Worm (Caenorhabditis elegans) whole organism, L2 larva: ENCODE measurements around the gene C46C2.7.
A peak's percentile ranks its signal among the peaks of the same experiment; 100 is the strongest.

Experiments used
- C34F6.9 ChIP-seq: fragments of 150-350 bp; optimal IDR thresholded peaks from 2 replicates; lab custom pipeline; 2014; ENCODE audit warnings: missing biosample characterization, missing genetic modification characterization
- F13H6.1 ChIP-seq: sonication (generic microtip); optimal IDR thresholded peaks from 2 replicates; lab custom pipeline; 2016; ENCODE audit warnings: missing genetic modification characterization, missing compliant biosample characterization
- R02D3.7 ChIP-seq: fragments of 150-350 bp; optimal IDR thresholded peaks from 2 replicates; lab custom pipeline; 2014; ENCODE audit warnings: missing biosample characterization, missing genetic modification characterization
- Y55F3AM.14 ChIP-seq: fragments of 200-800 bp; sonication (Bioruptor generic); optimal IDR thresholded peaks from 2 replicates; lab custom pipeline; 2018; ENCODE audit warnings: mild to moderate bottlenecking, missing genetic modification characterization, missing compliant biosample characterization
- alr-1 ChIP-seq: fragments of 150-350 bp; optimal IDR thresholded peaks from 2 replicates; lab custom pipeline; 2014; ENCODE audit warnings: missing biosample characterization, missing genetic modification characterization
- ama-1 ChIP-seq: fragments of 150-350 bp; optimal IDR thresholded peaks from 2 replicates; lab custom pipeline; 2018; ENCODE audit warnings: inconsistent platforms
- ceh-16 ChIP-seq: fragments of 150-350 bp; optimal IDR thresholded peaks from 2 replicates; lab custom pipeline; 2014; ENCODE audit warnings: missing biosample characterization, missing genetic modification characterization
- ceh-82 ChIP-seq: fragments of 150-350 bp; optimal IDR thresholded peaks from 2 replicates; lab custom pipeline; 2014; ENCODE audit warnings: missing biosample characterization, missing genetic modification characterization
- crh-2 ChIP-seq: sonication (generic microtip); optimal IDR thresholded peaks from 2 replicates; lab custom pipeline; 2017; ENCODE audit warnings: missing biosample characterization, missing genetic modification characterization
- dmd-4 ChIP-seq: sonication (generic microtip); optimal IDR thresholded peaks from 2 replicates; lab custom pipeline; 2017; ENCODE audit warnings: missing biosample characterization, missing genetic modification characterization
- egl-27 ChIP-seq: sonication (generic microtip); optimal IDR thresholded peaks from 3 replicates; lab custom pipeline; 2017; ENCODE audit warnings: missing biosample characterization, missing genetic modification reagents, missing genetic modification characterization
- fos-1 ChIP-seq: fragments of 150-350 bp; optimal IDR thresholded peaks from 2 replicates; lab custom pipeline; 2014; ENCODE audit warnings: missing biosample characterization, missing genetic modification characterization
- gmeb-1 ChIP-seq: fragments of 150-350 bp; optimal IDR thresholded peaks from 2 replicates; lab custom pipeline; 2014; ENCODE audit warnings: missing biosample characterization, missing genetic modification characterization
- lin-11 ChIP-seq: fragments of 150-350 bp; sonication (generic microtip); optimal IDR thresholded peaks from 2 replicates; lab custom pipeline; 2014; ENCODE audit warnings: missing biosample characterization, missing genetic modification characterization, inconsistent platforms, mixed read lengths
- lin-13 ChIP-seq: fragments of 150-350 bp; optimal IDR thresholded peaks from 2 replicates; lab custom pipeline; 2014; ENCODE audit warnings: missing biosample characterization, missing genetic modification reagents, missing genetic modification characterization
- lin-39 ChIP-seq: fragments of 150-350 bp; optimal IDR thresholded peaks from 2 replicates; lab custom pipeline; 2014; ENCODE audit warnings: missing biosample characterization, missing genetic modification reagents, missing genetic modification characterization
- lsy-2 ChIP-seq, 2 experiments: fragments of 150-350 bp in 1 of 2; sonication (generic microtip) in 1 of 2; optimal IDR thresholded peaks; 2 replicates each; lab custom pipeline; 2014 to 2017; ENCODE audit warnings: missing biosample characterization in 2 of 2, missing genetic modification characterization in 2 of 2
- mab-5 ChIP-seq: fragments of 150-350 bp; optimal IDR thresholded peaks from 2 replicates; lab custom pipeline; 2014; ENCODE audit warnings: missing biosample characterization, missing genetic modification characterization
- mbf-1 ChIP-seq: sonication (generic microtip); optimal IDR thresholded peaks from 2 replicates; lab custom pipeline; 2017; ENCODE audit warnings: missing biosample characterization, missing genetic modification characterization
- mdl-1 ChIP-seq, 2 experiments: fragments of 150-350 bp in 1 of 2; sonication (generic microtip) in 1 of 2; optimal IDR thresholded peaks; 2 replicates each; lab custom pipeline; 2017; ENCODE audit warnings: missing biosample characterization in 2 of 2, missing genetic modification characterization in 2 of 2
- nhr-10 ChIP-seq: sonication (generic microtip); optimal IDR thresholded peaks from 2 replicates; lab custom pipeline; 2017; ENCODE audit warnings: missing biosample characterization, missing genetic modification characterization
- nhr-11 ChIP-seq: fragments of 150-350 bp; optimal IDR thresholded peaks from 2 replicates; lab custom pipeline; 2014; ENCODE audit warnings: missing biosample characterization, missing genetic modification characterization
- nhr-12 ChIP-seq: fragments of 150-350 bp; optimal IDR thresholded peaks from 2 replicates; lab custom pipeline; 2014; ENCODE audit warnings: missing biosample characterization, missing genetic modification characterization
- nhr-129 ChIP-seq: fragments of 150-350 bp; optimal IDR thresholded peaks from 2 replicates; lab custom pipeline; 2014; ENCODE audit warnings: missing biosample characterization, missing genetic modification characterization
- nhr-21 ChIP-seq: fragments of 150-350 bp; optimal IDR thresholded peaks from 2 replicates; lab custom pipeline; 2014; ENCODE audit warnings: missing biosample characterization, missing genetic modification characterization
- nhr-23 ChIP-seq: fragments of 150-350 bp; optimal IDR thresholded peaks from 2 replicates; lab custom pipeline; 2014; ENCODE audit warnings: missing biosample characterization, missing genetic modification reagents, missing genetic modification characterization
- nhr-237 ChIP-seq: fragments of 150-350 bp; optimal IDR thresholded peaks from 2 replicates; lab custom pipeline; 2014; ENCODE audit warnings: missing biosample characterization, missing genetic modification characterization
- nhr-25 ChIP-seq: fragments of 150-350 bp; sonication (generic microtip); optimal IDR thresholded peaks from 3 replicates; lab custom pipeline; 2014; ENCODE audit warnings: missing biosample characterization, missing genetic modification characterization
- nhr-6 ChIP-seq: fragments of 150-350 bp; optimal IDR thresholded peaks from 2 replicates; lab custom pipeline; 2014; ENCODE audit warnings: missing biosample characterization, missing genetic modification characterization
- nhr-77 ChIP-seq: fragments of 150-350 bp; optimal IDR thresholded peaks from 2 replicates; lab custom pipeline; 2014; ENCODE audit warnings: missing biosample characterization, missing genetic modification characterization
- peb-1 ChIP-seq: fragments of 150-350 bp; optimal IDR thresholded peaks from 2 replicates; lab custom pipeline; 2014; ENCODE audit warnings: missing biosample characterization, missing genetic modification characterization
- sem-4 ChIP-seq: fragments of 150-350 bp; optimal IDR thresholded peaks from 2 replicates; lab custom pipeline; 2014; ENCODE audit warnings: missing biosample characterization, missing genetic modification reagents, missing genetic modification characterization
- skn-1 ChIP-seq: sonication (generic microtip); optimal IDR thresholded peaks from 2 replicates; lab custom pipeline; 2017; ENCODE audit warnings: missing biosample characterization, missing genetic modification characterization
- sma-9 ChIP-seq, 2 experiments: fragments of 150-350 bp in 1 of 2; sonication (generic microtip) in 1 of 2; optimal IDR thresholded peaks; 2 replicates each; lab custom pipeline; 2014 to 2016; ENCODE audit warnings: missing genetic modification characterization in 2 of 2, mild to moderate bottlenecking in 1 of 2, missing biosample characterization in 1 of 2, missing compliant biosample characterization in 1 of 2, missing genetic modification reagents in 1 of 2, moderate library complexity in 1 of 2
- snpc-4 ChIP-seq: fragments of 150-350 bp; optimal IDR thresholded peaks from 2 replicates; lab custom pipeline; 2014; ENCODE audit warnings: missing biosample characterization, missing genetic modification characterization
- unc-39 ChIP-seq: fragments of 150-350 bp; optimal IDR thresholded peaks from 2 replicates; lab custom pipeline; 2014; ENCODE audit warnings: missing biosample characterization, missing genetic modification characterization
- unc-62 ChIP-seq: fragments of 150-350 bp; optimal IDR thresholded peaks from 2 replicates; lab custom pipeline; 2014; ENCODE audit warnings: missing biosample characterization, missing genetic modification reagents, missing genetic modification characterization
- zag-1 ChIP-seq: fragments of 150-350 bp; optimal IDR thresholded peaks from 2 replicates; lab custom pipeline; 2014; ENCODE audit warnings: missing biosample characterization, missing genetic modification characterization
- ztf-1 ChIP-seq: fragments of 200-800 bp; sonication (Bioruptor generic); conservative IDR thresholded peaks from 2 replicates; pipeline ENCODE4 v1.3.6; 2022; ENCODE audit warnings: missing genetic modification characterization, missing compliant biosample characterization
- ztf-11 ChIP-seq: sonication (generic microtip); optimal IDR thresholded peaks from 2 replicates; lab custom pipeline; 2017; ENCODE audit warnings: missing biosample characterization, missing genetic modification characterization

Gene C46C2.7

ce11 chrIV:9150175-9150574 is 44.4 kb upstream of the C46C2.7 start, which contains the start of gene F23B2.7:
Gene F23B2.7, plus strand, starts transcription at chrIV:9150475.
- TF ChIP-seq unc-39 (tag; lab: Kevin White, UChicago) (no peak), lin-13 (GFP tag; lab: Kevin White, UChicago) (no peak), crh-2 (tag; lab: Kevin White, UChicago) (no peak), snpc-4 (no peak), ztf-11 (tag; lab: Kevin White, UChicago) (no peak), Y55F3AM.14 (GFP tag; lab: Kevin White, UChicago) (no peak), mdl-1 (tag; optimal IDR thresholded peaks at IDR 0.05; lab: Kevin White, UChicago) (no peak), ama-1 (lab: Kevin White, UChicago) (no peak), lin-11 (tag; lab: Kevin White, UChicago) (no peak), ceh-82 (tag; lab: Kevin White, UChicago) (no peak), nhr-237 (tag; lab: Kevin White, UChicago) (no peak), sem-4 (tag; lab: Kevin White, UChicago) (no peak), ztf-1 (GFP tag; lab: Robert Waterston, UW) (no peak), nhr-25 (no peak), nhr-129 (tag; lab: Kevin White, UChicago) (no peak), nhr-11 (tag; lab: Kevin White, UChicago) (no peak), nhr-21 (no peak), lsy-2 (tag; optimal IDR thresholded peaks at IDR 0.05; lab: Kevin White, UChicago) (no peak), R02D3.7 (no peak), F13H6.1 (no peak)

DNA sequence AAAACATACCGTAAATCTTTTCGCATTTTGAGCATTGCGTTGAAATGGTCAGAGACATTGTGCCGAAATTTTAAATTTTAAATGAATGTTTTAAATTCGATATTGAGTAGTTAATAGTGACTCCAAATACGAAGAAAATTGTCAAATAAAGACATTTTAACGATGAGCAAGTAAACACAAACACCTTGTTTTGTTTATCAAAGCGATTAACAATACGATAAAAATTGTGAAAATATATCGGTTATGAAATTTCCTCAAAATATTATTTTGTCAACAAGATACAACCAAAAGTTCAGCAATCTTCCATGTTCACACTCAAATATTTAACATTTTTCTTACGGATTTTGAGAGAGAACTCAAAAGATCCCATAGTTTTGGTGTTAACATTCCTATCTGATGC is 40.4 kb upstream of the C46C2.7 start, which contains the start of gene F23B2.10:
F23B2.10 (minus strand) TSS at position 101 of the 400 bp plus-strand sequence.
- no peak for TF ChIP-seq alr-1 (tag; lab: Kevin White, UChicago)

DNA sequence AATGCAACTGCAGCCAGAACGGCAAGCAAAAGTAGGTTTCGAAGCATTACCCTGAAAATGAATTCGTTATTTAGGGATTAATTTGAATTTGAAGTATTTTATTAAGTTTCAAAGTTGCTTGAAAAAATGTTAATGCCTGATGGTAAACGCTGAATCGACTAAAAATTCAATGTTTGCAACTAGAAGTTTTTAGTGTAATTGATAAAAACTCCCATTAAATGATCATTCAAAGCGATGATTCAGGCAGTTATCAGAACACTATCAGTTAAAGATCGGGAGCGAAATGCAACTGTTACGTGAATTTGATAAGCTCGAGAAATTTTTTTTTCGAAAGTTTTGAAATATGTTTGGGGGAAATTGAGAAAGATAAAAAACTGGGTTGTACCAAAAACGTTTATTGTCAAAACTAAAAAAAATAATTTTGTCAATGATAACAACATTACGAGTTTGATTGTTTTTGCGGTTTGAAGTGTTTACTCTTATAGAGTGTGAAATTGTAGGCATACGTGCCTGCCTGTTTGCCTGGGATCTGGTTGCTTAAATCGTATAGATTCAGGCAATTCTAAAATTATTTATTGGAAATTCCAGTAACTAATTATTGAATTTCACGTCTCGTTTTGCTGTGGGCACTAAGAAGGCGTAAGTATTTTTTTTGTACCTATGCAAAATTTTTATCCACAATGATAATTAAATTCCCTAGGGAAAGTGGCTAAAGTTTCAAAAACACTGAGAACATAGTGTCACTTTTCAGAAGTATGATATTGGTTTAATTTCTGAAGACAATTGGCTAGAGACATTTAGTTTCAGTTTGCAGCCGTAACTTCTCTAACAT is 35.4 kb upstream of the C46C2.7 start, which contains the start of gene pcp-3:
pcp-3 (minus strand) TSS at position 51 of the 832 bp plus-strand sequence.
- TF ChIP-seq sma-9 (GFP tag; optimal IDR thresholded peaks at IDR 0.05; lab: Kevin White, UChicago) = peak; percentile 63
- TF ChIP-seq sma-9 (tag; optimal IDR thresholded peaks at IDR 0.05; lab: Kevin White, UChicago) = no peak
- no peak for TF ChIP-seq lin-13 (GFP tag; lab: Kevin White, UChicago)
- peak; percentile 99 for TF ChIP-seq fos-1 (tag; lab: Kevin White, UChicago)
- TF ChIP-seq lin-11 (tag; lab: Kevin White, UChicago) = no peak
- no peak for TF ChIP-seq nhr-6 (tag; lab: Kevin White, UChicago)
- TF ChIP-seq nhr-77 (tag; lab: Kevin White, UChicago) = no peak
- peak; percentile 15 for TF ChIP-seq gmeb-1 (tag; lab: Kevin White, UChicago)
- TF ChIP-seq nhr-23 (tag; lab: Kevin White, UChicago) = no peak
- no peak for TF ChIP-seq skn-1 (tag; lab: Kevin White, UChicago)
- TF ChIP-seq nhr-11 (tag; lab: Kevin White, UChicago) = no peak
- no peak for TF ChIP-seq lsy-2 (tag; optimal IDR thresholded peaks at IDR 0.05; lab: Kevin White, UChicago)
- TF ChIP-seq ceh-16 = no peak
- no peak for TF ChIP-seq nhr-129 (tag; lab: Kevin White, UChicago)
- no peak for TF ChIP-seq dmd-4
- no peak for TF ChIP-seq unc-62 (GFP tag; lab: Kevin White, UChicago)
- no peak for TF ChIP-seq lin-39 (tag; lab: Kevin White, UChicago)

ce11 chrIV:9159863-9160262 is 34.8 kb upstream of the C46C2.7 start:
- no peak for TF ChIP-seq peb-1 (tag; lab: Kevin White, UChicago)
- no peak for TF ChIP-seq snpc-4
- no peak for TF ChIP-seq F13H6.1
- no peak for TF ChIP-seq nhr-12 (tag; lab: Kevin White, UChicago)
- TF ChIP-seq crh-2 (tag; lab: Kevin White, UChicago) = peak; percentile 32
- TF ChIP-seq ztf-11 (tag; lab: Kevin White, UChicago) = no peak
- TF ChIP-seq zag-1 (tag; lab: Kevin White, UChicago) = no peak
- TF ChIP-seq ceh-16 = no peak
- no peak for TF ChIP-seq R02D3.7
- no peak for TF ChIP-seq nhr-25
- TF ChIP-seq nhr-6 (tag; lab: Kevin White, UChicago) = no peak
- no peak for TF ChIP-seq sem-4 (tag; lab: Kevin White, UChicago)
- TF ChIP-seq dmd-4 = no peak
- no peak for TF ChIP-seq mbf-1 (tag; lab: Kevin White, UChicago)
- TF ChIP-seq lin-11 (tag; lab: Kevin White, UChicago) = no peak
- TF ChIP-seq sma-9 (GFP tag; optimal IDR thresholded peaks at IDR 0.05; lab: Kevin White, UChicago) = peak; percentile 70
- no peak for TF ChIP-seq sma-9 (tag; optimal IDR thresholded peaks at IDR 0.05; lab: Kevin White, UChicago)
- no peak for TF ChIP-seq unc-39 (tag; lab: Kevin White, UChicago)
- peak; percentile 91 for TF ChIP-seq skn-1 (tag; lab: Kevin White, UChicago)
- no peak for TF ChIP-seq C34F6.9 (tag; lab: Kevin White, UChicago)
- no peak for TF ChIP-seq egl-27
- no peak for TF ChIP-seq nhr-237 (tag; lab: Kevin White, UChicago)
- TF ChIP-seq nhr-11 (tag; lab: Kevin White, UChicago) = no peak
- TF ChIP-seq ceh-82 (tag; lab: Kevin White, UChicago) = no peak
- TF ChIP-seq lin-13 (GFP tag; lab: Kevin White, UChicago) = no peak
- no peak for TF ChIP-seq nhr-77 (tag; lab: Kevin White, UChicago)
- no peak for TF ChIP-seq lsy-2 (tag; optimal IDR thresholded peaks at IDR 0.05; lab: Kevin White, UChicago)
- TF ChIP-seq gmeb-1 (tag; lab: Kevin White, UChicago) = peak; percentile 38
- no peak for TF ChIP-seq unc-62 (GFP tag; lab: Kevin White, UChicago)
- no peak for TF ChIP-seq lin-39 (tag; lab: Kevin White, UChicago)
- no peak for TF ChIP-seq alr-1 (tag; lab: Kevin White, UChicago)
- TF ChIP-seq mab-5 (tag; lab: Kevin White, UChicago) = no peak
- TF ChIP-seq ztf-1 (GFP tag; lab: Robert Waterston, UW) = no peak
- TF ChIP-seq fos-1 (tag; lab: Kevin White, UChicago) = peak; percentile 97
- no peak for TF ChIP-seq nhr-10 (tag; lab: Kevin White, UChicago)
- TF ChIP-seq ama-1 (lab: Kevin White, UChicago) = no peak
